Worm (Caenorhabditis elegans): Measurements from ENCODE around the gene clec-264.

The clec-264 gene

DNA sequence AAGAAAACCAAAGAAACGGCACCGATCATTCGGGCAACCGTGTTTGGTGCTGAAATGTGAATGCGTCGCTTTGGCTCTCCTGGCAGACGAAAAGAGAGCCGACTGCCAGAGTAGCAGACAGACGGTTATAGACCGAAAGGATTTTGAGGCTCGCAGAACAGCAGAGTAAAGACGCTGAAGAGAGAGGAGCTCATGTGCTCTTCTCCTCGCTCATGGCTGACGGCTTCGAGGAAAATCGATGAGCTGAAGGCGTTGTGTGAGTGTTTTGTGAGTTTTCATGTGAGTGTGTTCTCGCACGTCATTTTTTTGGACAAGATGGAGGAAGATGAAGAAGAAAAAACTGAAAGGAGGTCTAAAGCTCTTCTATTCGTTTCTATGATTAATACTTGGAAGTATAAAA, 21.7 kb downstream of the clec-264 start, which contains the start of gene sbt-1:
sbt-1 (minus strand) TSS at position 62 of the 400 bp plus-strand sequence.
- TF ChIP-seq fkh-6 (tag; optimal IDR thresholded peaks at IDR 0.05), result no peak
- TF ChIP-seq ceh-22 (tag; optimal IDR thresholded peaks at IDR 0.05), result no peak
- no peak for TF ChIP-seq dmd-4 (tag; optimal IDR thresholded peaks at IDR 0.05; ENCODE audit: borderline replicate concordance)
- TF ChIP-seq dve-1 (tag; optimal IDR thresholded peaks at IDR 0.05), result no peak
- TF ChIP-seq ceh-18 (tag; optimal IDR thresholded peaks at IDR 0.05), result peak; percentile 7
- peak; percentile 68 for TF ChIP-seq unc-55 (GFP tag; optimal IDR thresholded peaks at IDR 0.05)
- no peak for TF ChIP-seq ceh-6 (GFP tag; optimal IDR thresholded peaks at IDR 0.05)
- no peak for TF ChIP-seq eyg-1 (tag; optimal IDR thresholded peaks at IDR 0.05)
- TF ChIP-seq Y22D7AL.16 (tag; optimal IDR thresholded peaks at IDR 0.05), result no peak
- TF ChIP-seq ceh-24 (tag; optimal IDR thresholded peaks at IDR 0.05), result no peak
- no peak for TF ChIP-seq ceh-30 (tag; optimal IDR thresholded peaks at IDR 0.05)
- no peak for TF ChIP-seq syd-9 (tag; optimal IDR thresholded peaks at IDR 0.05)
- TF ChIP-seq hlh-30 (tag; optimal IDR thresholded peaks at IDR 0.05; ENCODE audit: insufficient read depth), result peak; percentile 63
- TF ChIP-seq hlh-8 (tag; optimal IDR thresholded peaks at IDR 0.05), result no peak
- TF ChIP-seq ceh-48 (tag; optimal IDR thresholded peaks at IDR 0.05), result peak; percentile 96
- TF ChIP-seq ceh-31 (tag; optimal IDR thresholded peaks at IDR 0.05), result peak; percentile 69
- TF ChIP-seq elt-4 (tag; optimal IDR thresholded peaks at IDR 0.05), result no peak
- TF ChIP-seq tbx-7 (tag; optimal IDR thresholded peaks at IDR 0.05), result no peak
- TF ChIP-seq odd-2 (tag; optimal IDR thresholded peaks at IDR 0.05), result no peak
- no peak for TF ChIP-seq pag-3 (tag; optimal IDR thresholded peaks at IDR 0.05; ENCODE audit: borderline replicate concordance)
- TF ChIP-seq hlh-15 (tag; optimal IDR thresholded peaks at IDR 0.05), result no peak
- TF ChIP-seq ceh-45 (GFP tag; IDR thresholded peaks at IDR 0.05), result no peak
- TF ChIP-seq tbx-2 (tag; optimal IDR thresholded peaks at IDR 0.05), result peak; percentile 30
- TF ChIP-seq nfya-1 (tag; optimal IDR thresholded peaks at IDR 0.05), result peak; percentile 68
- TF ChIP-seq unc-42 (tag; optimal IDR thresholded peaks at IDR 0.05), result peak; percentile 56

DNA sequence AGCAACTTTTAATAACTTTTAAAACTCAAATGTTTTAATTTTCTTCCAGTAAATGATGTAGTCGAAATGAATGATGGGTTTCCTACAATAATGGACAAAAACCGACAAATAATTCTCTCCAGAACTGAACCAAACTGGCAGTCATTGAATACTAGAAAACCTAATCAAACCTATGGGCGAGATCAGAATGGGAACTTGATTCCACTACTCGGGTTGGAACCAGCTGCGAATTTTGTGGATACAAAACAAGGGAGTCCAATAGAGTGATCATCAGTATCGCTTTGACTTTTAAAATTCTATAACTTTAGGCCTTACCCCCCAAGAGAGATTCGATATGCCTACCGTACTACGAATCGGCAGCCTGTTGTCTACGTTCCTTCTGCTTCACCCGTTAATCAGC, 23.9 kb downstream of the clec-264 start:
- TF ChIP-seq unc-86 (tag; optimal IDR thresholded peaks at IDR 0.05) (no peak), hlh-15 (tag; optimal IDR thresholded peaks at IDR 0.05) (no peak), ceh-2 (tag; optimal IDR thresholded peaks at IDR 0.05) (no peak), odd-2 (tag; optimal IDR thresholded peaks at IDR 0.05) (no peak), ceh-14 (tag; optimal IDR thresholded peaks at IDR 0.05) (no peak), dmd-4 (tag; optimal IDR thresholded peaks at IDR 0.05; ENCODE audit: borderline replicate concordance) (no peak), hlh-30 (tag; optimal IDR thresholded peaks at IDR 0.05; ENCODE audit: insufficient read depth) (no peak), T23F11.4 (GFP tag; optimal IDR thresholded peaks at IDR 0.05) (no peak)

DNA sequence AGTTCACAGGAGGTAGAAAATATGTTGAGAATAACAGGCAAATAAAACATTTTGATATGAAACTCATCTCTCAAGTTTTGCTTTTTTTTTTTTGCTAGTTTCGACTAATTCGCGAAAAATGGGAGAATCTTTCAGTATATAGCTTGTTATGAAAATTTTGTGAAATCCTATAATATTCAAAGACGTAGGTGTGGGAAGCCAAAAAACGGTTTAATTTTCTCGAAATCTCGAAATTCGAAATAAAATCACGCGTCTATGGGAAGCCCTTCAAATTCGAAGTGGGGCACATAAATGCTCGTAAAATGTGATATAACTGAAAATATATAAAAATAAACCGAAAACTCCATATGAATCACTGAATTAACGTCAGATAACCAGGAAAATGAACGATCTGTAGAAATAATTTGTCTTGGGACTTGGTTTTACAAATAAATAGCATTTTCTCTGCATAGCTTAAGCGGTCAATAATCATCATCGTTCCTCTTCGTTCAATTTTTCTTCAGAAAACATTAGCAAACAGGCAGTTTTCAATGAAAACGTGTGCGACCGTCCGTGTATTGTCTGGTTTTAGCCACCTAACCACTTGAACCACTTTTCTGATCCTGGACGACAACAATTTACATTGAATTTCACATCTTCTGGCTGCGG, 25.4 kb downstream of the clec-264 start, which contains the start of the genes gcy-22 and grl-14:
gcy-22 (minus strand) TSS at position 101 of the 648 bp plus-strand sequence.
grl-14 (plus strand) TSS at position 598 of the 648 bp plus-strand sequence.
- TF ChIP-seq lin-11 (tag; optimal IDR thresholded peaks at IDR 0.05) (no peak), pha-4 (tag; optimal IDR thresholded peaks at IDR 0.05) (no peak), ceh-2 (tag; optimal IDR thresholded peaks at IDR 0.05) (no peak), nhr-11 (tag; optimal IDR thresholded peaks at IDR 0.05) (no peak), fkh-6 (tag; optimal IDR thresholded peaks at IDR 0.05) (no peak), ceh-45 (GFP tag; IDR thresholded peaks at IDR 0.05) (no peak), syd-9 (tag; optimal IDR thresholded peaks at IDR 0.05) (no peak), sox-2 (GFP tag; IDR thresholded peaks at IDR 0.05) (no peak), unc-3 (GFP tag; conservative IDR thresholded peaks at IDR 0.05) (no peak), unc-3 (tag; optimal IDR thresholded peaks at IDR 0.05) (no peak), ets-4 (tag; optimal IDR thresholded peaks at IDR 0.05) (no peak)

DNA sequence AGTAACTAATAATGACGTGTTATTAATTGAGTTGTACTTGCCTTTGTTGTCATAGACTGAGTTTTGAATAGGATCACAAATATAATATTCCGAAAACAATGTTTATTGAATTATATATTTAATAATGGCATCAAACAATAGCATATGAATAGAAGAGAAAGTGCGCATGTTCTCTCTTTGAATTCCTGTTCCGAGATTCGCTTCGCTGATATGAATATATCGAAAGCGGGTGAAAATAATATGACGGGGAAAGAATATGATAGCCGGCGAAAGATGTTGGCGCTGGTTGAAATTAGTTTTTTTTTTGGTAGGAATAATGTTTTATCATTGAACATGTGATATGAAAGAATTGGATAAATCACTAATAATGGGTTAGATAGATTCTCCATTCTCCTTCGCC, 30.5 kb downstream of the clec-264 start, which contains the start of gene T03D8.6:
T03D8.6 (minus strand) TSS at position 298 of the 400 bp plus-strand sequence.
- TF ChIP-seq tbx-7 (tag; optimal IDR thresholded peaks at IDR 0.05) (no peak), syd-9 (tag; optimal IDR thresholded peaks at IDR 0.05) (no peak), K09A11.1 (tag; optimal IDR thresholded peaks at IDR 0.05; ENCODE audit: insufficient read depth) (no peak), unc-3 (GFP tag; conservative IDR thresholded peaks at IDR 0.05) (no peak), unc-3 (tag; optimal IDR thresholded peaks at IDR 0.05) (no peak), eyg-1 (tag; optimal IDR thresholded peaks at IDR 0.05) (no peak), ahr-1 (tag; optimal IDR thresholded peaks at IDR 0.05) (no peak), F13H6.1 (tag; optimal IDR thresholded peaks at IDR 0.05) (no peak), ceh-30 (tag; optimal IDR thresholded peaks at IDR 0.05) (no peak), hlh-8 (tag; optimal IDR thresholded peaks at IDR 0.05) (no peak), K02D7.2 (tag; optimal IDR thresholded peaks at IDR 0.05) (no peak), ceh-9 (tag; optimal IDR thresholded peaks at IDR 0.05) (no peak), odd-2 (tag; optimal IDR thresholded peaks at IDR 0.05) (no peak), ceh-2 (tag; optimal IDR thresholded peaks at IDR 0.05) (no peak), ceh-19 (GFP tag; optimal IDR thresholded peaks at IDR 0.05) (no peak), sox-4 (tag; optimal IDR thresholded peaks at IDR 0.05) (no peak), rnt-1 (tag; optimal IDR thresholded peaks at IDR 0.05) (no peak), pha-4 (tag; optimal IDR thresholded peaks at IDR 0.05) (no peak), ttx-3 (tag; optimal IDR thresholded peaks at IDR 0.05) (no peak), ceh-31 (tag; optimal IDR thresholded peaks at IDR 0.05) (no peak)

All from whole organism, late embryonic.